Worm (Caenorhabditis elegans) whole organism, young adult: ENCODE measurements around the gene cdc-48.2.

Experiments
- C06A6.2 ChIP-seq: fragments of 200-800 bp; sonication (Bioruptor generic); conservative IDR thresholded peaks from 2 replicates; pipeline ENCODE4 v1.3.6; 2022; ENCODE audit warnings: missing genetic modification characterization, missing compliant biosample characterization
- ekl-4 ChIP-seq: fragments of 200-800 bp; sonication (Bioruptor generic); IDR thresholded peaks from 2 replicates; pipeline ENCODE4 v1.3.6; 2022; ENCODE audit warnings: missing genetic modification reagents, missing genetic modification characterization, missing compliant biosample characterization
- mel-28 ChIP-seq: sonication (generic microtip); optimal IDR thresholded peaks from 2 replicates; lab custom pipeline; 2016; ENCODE audit warnings: borderline replicate concordance, mild to moderate bottlenecking, missing genetic modification characterization, missing compliant biosample characterization
- nfya-2 ChIP-seq: fragments of 200-800 bp; sonication (Bioruptor generic); IDR thresholded peaks from 2 replicates; pipeline ENCODE4 v1.3.6; 2022; ENCODE audit warnings: missing genetic modification reagents, missing genetic modification characterization, missing compliant biosample characterization
- snpc-3.4 ChIP-seq: sonication (generic microtip); optimal IDR thresholded peaks from 2 replicates; lab custom pipeline; 2017; ENCODE audit warnings: missing genetic modification characterization, mild to moderate bottlenecking, missing compliant biosample characterization, antibody characterized with exemption, moderate library complexity, missing genotype, missing genetic modification reagents
- ztf-18 ChIP-seq: sonication (generic microtip); optimal IDR thresholded peaks from 2 replicates; lab custom pipeline; 2016; ENCODE audit warnings: missing genotype, mild to moderate bottlenecking, missing genetic modification characterization, missing compliant biosample characterization

DNA sequence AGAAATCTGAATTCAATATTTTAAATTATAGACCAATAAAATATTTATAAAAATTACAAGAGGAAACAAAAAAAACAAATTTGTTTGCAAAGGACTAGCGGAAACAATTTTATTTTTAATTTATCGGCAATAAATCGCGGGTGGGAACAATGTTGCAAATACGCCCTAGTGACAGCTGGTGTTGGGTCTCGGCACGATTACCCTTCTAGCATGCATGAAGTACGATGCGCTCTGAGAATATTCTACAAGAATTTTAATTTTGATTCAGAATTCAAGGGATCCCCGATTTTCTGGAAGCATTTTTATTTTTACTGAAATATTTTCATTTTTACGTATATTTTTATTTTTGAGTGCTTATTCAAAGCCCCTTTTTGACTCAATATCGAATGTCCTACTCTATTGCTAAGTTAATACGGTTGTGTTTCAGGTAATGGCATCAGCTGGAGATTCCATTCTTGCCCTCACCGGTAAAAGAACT is 46.8 kb downstream of the cdc-48.2 start, which contains the start of the genes mig-5 and cct-1:
- TF ChIP-seq C06A6.2, result peak; percentile 86
- no peak for TF ChIP-seq mel-28 (tag; lab: Kevin White, UChicago)
- peak; percentile 26 for TF ChIP-seq snpc-3.4 (tag; lab: Kevin White, UChicago)
- no peak for TF ChIP-seq nfya-2 (GFP tag; lab: Robert Waterston, UW)
- peak; percentile 91 for TF ChIP-seq ekl-4
- peak; percentile 77 for TF ChIP-seq ztf-18 (tag; lab: Kevin White, UChicago)
